Worm (Caenorhabditis elegans): ENCODE data around the gene T05E12.3.

T05E12.3 gene

DNA sequence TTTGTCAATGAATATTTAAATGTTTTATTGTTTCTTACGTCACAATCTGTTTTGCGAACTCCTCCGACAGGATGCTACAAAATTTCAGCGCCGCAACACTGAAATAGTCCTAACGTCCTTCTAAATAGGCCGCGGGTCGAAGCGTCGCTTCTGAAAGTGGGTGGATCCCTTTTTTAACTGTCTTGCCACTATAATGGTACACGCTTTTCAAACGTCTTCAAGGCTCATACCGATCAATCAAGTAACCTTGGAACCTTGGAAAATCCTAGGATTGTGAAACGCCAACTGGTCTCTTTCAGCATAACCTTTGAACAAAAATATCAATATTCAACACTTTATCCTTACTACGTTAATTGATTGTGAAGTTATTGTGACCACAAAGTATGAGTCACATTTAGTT lies 11.2 kb downstream of the T05E12.3 start:
- TF ChIP-seq let-607 (tag; optimal IDR thresholded peaks at IDR 0.05) = no peak
- no peak for TF ChIP-seq lag-1 (GFP tag; IDR thresholded peaks at IDR 0.05)
- TF ChIP-seq efl-1 (GFP tag; optimal IDR thresholded peaks at IDR 0.05) = no peak
- no peak for TF ChIP-seq lir-1 (GFP tag; conservative IDR thresholded peaks at IDR 0.05)
- no peak for TF ChIP-seq snpc-4 (GFP tag; optimal IDR thresholded peaks at IDR 0.05)
- no peak for TF ChIP-seq snpc-4 (tag; optimal IDR thresholded peaks at IDR 0.05)

DNA sequence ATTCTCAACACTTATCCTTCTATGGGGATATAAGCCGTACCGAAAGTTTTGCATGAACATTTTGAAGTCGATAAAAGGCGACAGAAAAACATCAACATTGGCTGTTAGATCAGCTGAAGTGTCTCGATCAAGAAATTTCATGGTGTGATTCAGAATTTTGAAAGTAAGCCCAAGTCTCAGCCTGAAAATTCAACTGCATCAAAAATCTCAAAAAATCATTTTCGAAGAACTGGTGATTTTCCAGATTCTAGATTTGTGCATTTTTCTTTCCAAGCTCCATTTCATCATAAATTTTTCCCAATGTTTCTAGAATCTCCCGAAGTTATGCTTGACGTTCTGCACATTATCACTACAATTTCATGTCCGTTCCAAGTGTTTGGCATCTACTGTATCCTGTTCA lies 13.1 kb downstream of the T05E12.3 start, which contains the start of gene srh-255:
Gene srh-255 (plus strand): TSS at position 301 of the 400 bp plus-strand sequence.
- TF ChIP-seq ZK185.1 (tag; optimal IDR thresholded peaks at IDR 0.05; ENCODE audit: poor library complexity, severe bottlenecking) (no peak), ceh-40 (GFP tag; IDR thresholded peaks at IDR 0.05) (no peak), madf-6 (GFP tag; IDR thresholded peaks at IDR 0.05) (no peak), gei-17 (GFP tag; optimal IDR thresholded peaks at IDR 0.05) (no peak), nhr-179 (tag; optimal IDR thresholded peaks at IDR 0.05) (no peak), lsl-1 (GFP tag; optimal IDR thresholded peaks at IDR 0.05) (no peak), ztf-28 (GFP tag; IDR thresholded peaks at IDR 0.05) (no peak), athp-1 (tag; optimal IDR thresholded peaks at IDR 0.05) (no peak), hrde-1 (tag; optimal IDR thresholded peaks at IDR 0.05; ENCODE audit: borderline replicate concordance) (no peak), F57C9.4 (tag; optimal IDR thresholded peaks at IDR 0.05) (no peak)

DNA sequence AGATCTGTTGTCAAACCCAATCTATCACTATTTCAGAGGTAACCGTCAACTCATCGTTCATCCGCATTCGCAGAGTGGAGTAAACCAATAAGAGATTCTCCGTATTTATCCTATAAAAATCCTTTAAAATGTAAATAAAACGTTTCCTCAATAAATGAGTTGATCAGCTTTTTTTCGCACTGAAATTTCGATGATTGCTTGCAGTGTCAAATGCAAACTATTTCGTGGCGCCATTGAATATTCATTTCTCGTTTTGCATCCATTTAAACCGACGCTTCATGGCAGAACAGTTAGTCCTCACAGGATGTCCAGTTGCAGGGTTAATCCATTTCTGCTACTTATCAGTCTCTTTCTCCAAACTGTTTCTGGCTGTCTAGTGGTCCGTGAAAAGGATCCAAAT lies 16.2 kb downstream of the T05E12.3 start, which contains the start of gene F28B1.9:
Gene F28B1.9 (plus strand): TSS at position 301 of the 400 bp plus-strand sequence.
- TF ChIP-seq Y67H2A.10 (GFP tag; conservative IDR thresholded peaks at IDR 0.05) = no peak
- TF ChIP-seq F57A8.1 (GFP tag; optimal IDR thresholded peaks at IDR 0.05) = no peak
- TF ChIP-seq egl-18 (GFP tag; IDR thresholded peaks at IDR 0.05) = no peak
- TF ChIP-seq repo-1 (tag; optimal IDR thresholded peaks at IDR 0.05) = no peak
- no peak for TF ChIP-seq egl-44 (GFP tag; IDR thresholded peaks at IDR 0.05)
- TF ChIP-seq bed-1 (GFP tag; IDR thresholded peaks at IDR 0.05) = no peak
- TF ChIP-seq nhr-80 (tag; optimal IDR thresholded peaks at IDR 0.05) = no peak
- no peak for TF ChIP-seq B0035.1 (tag; optimal IDR thresholded peaks at IDR 0.05)
- no peak for TF ChIP-seq atf-7 (tag; optimal IDR thresholded peaks at IDR 0.05)
- TF ChIP-seq athp-1 (tag; optimal IDR thresholded peaks at IDR 0.05) = no peak
- no peak for TF ChIP-seq F39B2.1 (GFP tag; IDR thresholded peaks at IDR 0.05)
- no peak for TF ChIP-seq B0261.1 (tag; optimal IDR thresholded peaks at IDR 0.05)
- no peak for TF ChIP-seq mxl-1 (tag; optimal IDR thresholded peaks at IDR 0.05)
- TF ChIP-seq somi-1 (GFP tag; optimal IDR thresholded peaks at IDR 0.05) = no peak

DNA sequence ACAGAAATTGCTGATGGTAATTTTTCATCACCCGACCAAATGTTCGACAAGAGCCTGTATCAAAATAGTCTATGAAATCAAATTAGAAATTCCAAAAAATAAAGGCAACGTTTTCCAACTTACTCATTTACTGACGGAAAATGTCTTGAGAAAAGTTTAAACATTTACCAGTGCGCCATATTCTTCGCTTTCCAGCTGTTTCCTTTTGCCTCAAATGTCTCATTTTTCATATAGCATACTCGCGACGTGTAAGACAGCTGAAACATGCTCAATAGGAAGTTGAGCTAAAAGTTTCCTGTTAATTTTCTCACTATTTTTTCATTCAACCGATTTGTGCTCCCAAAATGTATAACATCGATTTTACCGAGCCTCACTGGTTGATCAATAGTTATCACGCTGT lies 17.8 kb downstream of the T05E12.3 start, which contains the start of gene sri-66:
Gene sri-66 (plus strand): TSS at position 301 of the 400 bp plus-strand sequence.
- no peak for TF ChIP-seq lsy-27 (tag; optimal IDR thresholded peaks at IDR 0.05; ENCODE audit: borderline replicate concordance, insufficient read depth)
- TF ChIP-seq K11D2.4 (GFP tag; IDR thresholded peaks at IDR 0.05) = no peak
- TF ChIP-seq lin-35 (GFP tag; optimal IDR thresholded peaks at IDR 0.05) = no peak
- no peak for TF ChIP-seq lir-1 (GFP tag; conservative IDR thresholded peaks at IDR 0.05)
- no peak for TF ChIP-seq egl-18 (GFP tag; IDR thresholded peaks at IDR 0.05)
- TF ChIP-seq F57C9.4 (tag; optimal IDR thresholded peaks at IDR 0.05) = no peak
- TF ChIP-seq egrh-3 (GFP tag; IDR thresholded peaks at IDR 0.05) = no peak
- no peak for TF ChIP-seq nfya-2 (GFP tag; IDR thresholded peaks at IDR 0.05)
- no peak for TF ChIP-seq F23B12.7 (tag; optimal IDR thresholded peaks at IDR 0.05; ENCODE audit: insufficient read depth)
- TF ChIP-seq ceh-91 (GFP tag; IDR thresholded peaks at IDR 0.05) = no peak
- TF ChIP-seq F52B5.7 (tag; optimal IDR thresholded peaks at IDR 0.05) = no peak
- no peak for TF ChIP-seq ekl-4 (GFP tag; IDR thresholded peaks at IDR 0.05)
- TF ChIP-seq ceh-58 (GFP tag; IDR thresholded peaks at IDR 0.05) = no peak
- TF ChIP-seq cebp-1 (GFP tag; IDR thresholded peaks at IDR 0.05) = no peak
- no peak for TF ChIP-seq cebp-1 (tag; optimal IDR thresholded peaks at IDR 0.05)
- TF ChIP-seq nfya-1 (tag; optimal IDR thresholded peaks at IDR 0.05; ENCODE audit: borderline replicate concordance, insufficient read depth) = no peak
- no peak for TF ChIP-seq snpc-3.4 (tag; optimal IDR thresholded peaks at IDR 0.05)
- TF ChIP-seq Y79H2A.3 (GFP tag; conservative IDR thresholded peaks at IDR 0.05) = no peak
- TF ChIP-seq tbp1 (GFP tag; optimal IDR thresholded peaks at IDR 0.05) = no peak
